Worm (Caenorhabditis elegans) whole organism, L4 larva: ENCODE results near the gene ZK682.7.

Experiments
- F49E8.2 ChIP-seq: sonication (generic microtip); optimal IDR thresholded peaks from 2 replicates; lab custom pipeline; 2016; ENCODE audit warnings: missing compliant biosample characterization, mild to moderate bottlenecking, missing genetic modification characterization, borderline replicate concordance
- T20F7.1 ChIP-seq: fragments of 200-800 bp; sonication (Bioruptor generic); optimal IDR thresholded peaks from 2 replicates; lab custom pipeline; 2018; ENCODE audit warnings: mild to moderate bottlenecking, missing genetic modification characterization, missing compliant biosample characterization
- T26A8.4 ChIP-seq: fragments of 200-800 bp; sonication (Bioruptor generic); IDR thresholded peaks from 2 replicates; pipeline ENCODE4 v1.3.6; 2022; ENCODE audit warnings: missing genetic modification characterization, missing compliant biosample characterization
- Y48G9A.11 ChIP-seq: fragments of 200-800 bp; sonication (Bioruptor generic); IDR thresholded peaks from 2 replicates; pipeline ENCODE4 v1.3.6; 2022; ENCODE audit warnings: missing genetic modification reagents, missing genetic modification characterization, missing compliant biosample characterization
- ZK546.5 ChIP-seq, 2 experiments: sonication (generic microtip); optimal IDR thresholded peaks; 2 replicates each; lab custom pipeline; 2017; ENCODE audit warnings: missing biosample characterization in 2 of 2, missing genetic modification characterization in 2 of 2
- aly-2 ChIP-seq: sonication (generic microtip); optimal IDR thresholded peaks from 2 replicates; lab custom pipeline; 2018; ENCODE audit warnings: missing biosample characterization, missing genetic modification characterization
- ama-1 ChIP-seq: fragments of 150-350 bp; optimal IDR thresholded peaks from 2 replicates; lab custom pipeline; 2014; ENCODE audit warnings: inconsistent platforms, mixed read lengths
- ceh-20 ChIP-seq: fragments of 200-800 bp; sonication (Bioruptor generic); IDR thresholded peaks from 2 replicates; pipeline ENCODE4 v1.3.6; 2022; ENCODE audit warnings: missing genetic modification reagents, missing genetic modification characterization, missing compliant biosample characterization
- ceh-82 ChIP-seq: sonication (generic microtip); optimal IDR thresholded peaks from 2 replicates; lab custom pipeline; 2017; ENCODE audit warnings: missing biosample characterization, missing genetic modification characterization
- ces-1 ChIP-seq: fragments of 150-350 bp; sonication (generic microtip); optimal IDR thresholded peaks from 4 replicates; lab custom pipeline; 2014; ENCODE audit warnings: missing biosample characterization, missing genetic modification reagents, missing genetic modification characterization
- cey-2 ChIP-seq: sonication (generic microtip); optimal IDR thresholded peaks from 3 replicates; lab custom pipeline; 2017; ENCODE audit warnings: missing genetic modification characterization, mild to moderate bottlenecking, missing compliant biosample characterization, antibody characterized with exemption, borderline replicate concordance; ENCODE audit not compliant: insufficient read depth
- ctbp-1 ChIP-seq: fragments of 200-800 bp; sonication (Bioruptor generic); IDR thresholded peaks from 2 replicates; pipeline ENCODE4 v1.3.6; 2022; ENCODE audit warnings: missing genetic modification reagents, missing genetic modification characterization, missing compliant biosample characterization
- daf-12 ChIP-seq: fragments of 150-350 bp; optimal IDR thresholded peaks from 2 replicates; lab custom pipeline; 2014; ENCODE audit warnings: missing biosample characterization, missing genetic modification reagents, missing genetic modification characterization
- daf-19 ChIP-seq: fragments of 200-800 bp; sonication (Bioruptor generic); conservative IDR thresholded peaks from 2 replicates; pipeline ENCODE4 v1.3.6; 2022; ENCODE audit warnings: missing genetic modification characterization, missing compliant biosample characterization
- dmd-6 ChIP-seq: fragments of 200-800 bp; sonication (Bioruptor generic); IDR thresholded peaks from 2 replicates; pipeline ENCODE4 v1.3.6; 2022; ENCODE audit warnings: missing genetic modification reagents, missing genetic modification characterization, missing compliant biosample characterization
- dve-1 ChIP-seq: sonication (generic microtip); optimal IDR thresholded peaks from 2 replicates; lab custom pipeline; 2017; ENCODE audit warnings: antibody characterized with exemption, mild to moderate bottlenecking, missing genetic modification characterization, missing compliant biosample characterization; ENCODE audit not compliant: insufficient read depth
- fkh-10 ChIP-seq: fragments of 150-350 bp; optimal IDR thresholded peaks from 2 replicates; lab custom pipeline; 2014; ENCODE audit warnings: missing biosample characterization, missing genetic modification reagents, missing genetic modification characterization
- gei-8 ChIP-seq: fragments of 200-800 bp; sonication (Bioruptor generic); optimal IDR thresholded peaks from 2 replicates; lab custom pipeline; 2018; ENCODE audit warnings: mild to moderate bottlenecking, missing genetic modification characterization, missing compliant biosample characterization
- hlh-11 ChIP-seq: fragments of 200-800 bp; sonication (Bioruptor generic); optimal IDR thresholded peaks from 2 replicates; lab custom pipeline; 2018; ENCODE audit warnings: mild to moderate bottlenecking, missing genetic modification characterization, missing compliant biosample characterization
- hlh-30 ChIP-seq: sonication (generic microtip); optimal IDR thresholded peaks from 2 replicates; lab custom pipeline; 2017; ENCODE audit warnings: antibody characterized with exemption, mild to moderate bottlenecking, missing genetic modification characterization, missing compliant biosample characterization; ENCODE audit not compliant: insufficient read depth
- madf-9 ChIP-seq: fragments of 200-800 bp; sonication (Bioruptor generic); conservative IDR thresholded peaks from 2 replicates; pipeline ENCODE4 v1.3.6; 2022; ENCODE audit warnings: missing genetic modification reagents, missing genetic modification characterization, missing compliant biosample characterization
- mep-1 ChIP-seq: fragments of 150-350 bp; sonication (generic microtip); optimal IDR thresholded peaks from 3 replicates; lab custom pipeline; 2014; ENCODE audit warnings: missing biosample characterization, missing genetic modification characterization
- mxl-2 ChIP-seq: fragments of 200-800 bp; sonication (Bioruptor generic); conservative IDR thresholded peaks from 2 replicates; pipeline ENCODE4 v1.3.6; 2022; ENCODE audit warnings: missing genetic modification reagents, missing genetic modification characterization, missing compliant biosample characterization
- nhr-102 ChIP-seq: sonication (generic microtip); optimal IDR thresholded peaks from 2 replicates; lab custom pipeline; 2016; ENCODE audit warnings: mild to moderate bottlenecking, missing genetic modification characterization, moderate library complexity, missing compliant biosample characterization
- nhr-237 ChIP-seq: sonication (generic microtip); optimal IDR thresholded peaks from 2 replicates; lab custom pipeline; 2017; ENCODE audit warnings: missing biosample characterization, missing genetic modification characterization
- nhr-25 ChIP-seq: sonication (generic microtip); optimal IDR thresholded peaks from 2 replicates; lab custom pipeline; 2017; ENCODE audit warnings: missing genetic modification characterization, mild to moderate bottlenecking, missing compliant biosample characterization, antibody characterized with exemption, moderate library complexity, borderline replicate concordance; ENCODE audit not compliant: insufficient read depth
- nhr-28 ChIP-seq: fragments of 150-350 bp; optimal IDR thresholded peaks from 2 replicates; lab custom pipeline; 2014; ENCODE audit warnings: missing biosample characterization, missing genetic modification characterization
- nhr-48 ChIP-seq: sonication (generic microtip); optimal IDR thresholded peaks from 2 replicates; lab custom pipeline; 2016; ENCODE audit warnings: mild to moderate bottlenecking, missing genetic modification characterization, missing compliant biosample characterization
- nhr-6 ChIP-seq: fragments of 150-350 bp; optimal IDR thresholded peaks from 2 replicates; lab custom pipeline; 2014; ENCODE audit warnings: missing biosample characterization, missing genetic modification characterization
- sdz-12 ChIP-seq: fragments of 200-800 bp; sonication (Bioruptor generic); optimal IDR thresholded peaks from 2 replicates; lab custom pipeline; 2018; ENCODE audit warnings: mild to moderate bottlenecking, missing genetic modification characterization, missing compliant biosample characterization
- spr-1 ChIP-seq: sonication (generic microtip); optimal IDR thresholded peaks from 2 replicates; lab custom pipeline; 2016; ENCODE audit warnings: mild to moderate bottlenecking, missing genetic modification characterization, missing compliant biosample characterization
- tra-1 ChIP-seq: fragments of 200-800 bp; sonication (Bioruptor generic); IDR thresholded peaks from 2 replicates; pipeline ENCODE4 v1.3.6; 2022; ENCODE audit warnings: missing genetic modification reagents, missing genetic modification characterization, missing compliant biosample characterization
- unc-62 ChIP-seq, 3 experiments: fragments of 150-350 bp in 1 of 3; sonication (generic microtip); optimal IDR thresholded peaks in 2 of 3; peaks in 1 of 3; 1 replicate in 1 of 3; 2 replicates in 2 of 3; lab custom pipeline; 2014 to 2017; ENCODE audit warnings: missing biosample characterization in 3 of 3, missing genetic modification characterization in 3 of 3, missing genetic modification reagents in 3 of 3, missing genotype in 1 of 3
- vab-7 ChIP-seq: fragments of 200-800 bp; sonication (Bioruptor generic); IDR thresholded peaks from 2 replicates; pipeline ENCODE4 v1.3.6; 2022; ENCODE audit warnings: missing genetic modification reagents, missing genetic modification characterization, missing compliant biosample characterization
- zfp-3 ChIP-seq: fragments of 200-800 bp; sonication (Bioruptor generic); conservative IDR thresholded peaks from 2 replicates; pipeline ENCODE4 v1.3.6; 2022; ENCODE audit warnings: missing genetic modification reagents, missing genetic modification characterization, missing compliant biosample characterization
- zip-2 ChIP-seq: fragments of 150-350 bp; optimal IDR thresholded peaks from 2 replicates; lab custom pipeline; 2014; ENCODE audit warnings: missing biosample characterization, missing genetic modification characterization

ZK682.7 gene

DNA sequence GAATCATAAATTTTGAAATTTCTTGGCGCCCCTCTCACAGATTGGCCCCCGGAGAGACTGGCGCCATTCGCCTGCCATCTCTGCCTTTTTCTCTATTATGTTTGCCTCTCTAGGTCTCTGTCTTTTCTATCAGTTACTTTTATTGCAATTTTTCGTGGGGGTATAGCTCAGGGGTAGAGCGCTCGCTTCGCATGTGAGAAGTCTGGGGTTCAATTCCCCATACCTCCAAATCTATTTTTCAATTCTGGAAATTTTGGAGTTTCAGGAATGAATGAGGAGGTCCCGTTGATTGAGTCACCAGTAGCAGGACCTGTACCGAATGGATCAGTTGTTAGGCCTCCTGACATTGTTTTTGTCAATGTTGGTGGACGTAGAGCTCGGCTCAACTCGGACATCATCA, 26.1 kb upstream of the ZK682.7 start, which contains the start of gene kvs-3 (continued):
- peak; percentile 74 for TF ChIP-seq spr-1 (tag; lab: Kevin White, UChicago)
- TF ChIP-seq madf-9 (GFP tag; lab: Robert Waterston, UW): peak; percentile 80
- peak; percentile 20 for TF ChIP-seq F49E8.2 (tag; lab: Kevin White, UChicago)
- TF ChIP-seq dmd-6 (GFP tag; lab: Robert Waterston, UW): peak; percentile 75
- peak; percentile 69 for TF ChIP-seq T20F7.1 (GFP tag; lab: Kevin White, UChicago)
- peak; percentile 55 for TF ChIP-seq nhr-48 (tag; lab: Kevin White, UChicago)
- no peak; the same call in 1 of the 2 replicates for TF ChIP-seq T26A8.4 (GFP tag; lab: Robert Waterston, UW)
- no peak for TF ChIP-seq ces-1 (GFP tag; lab: Kevin White, UChicago)
- peak; percentile 37 for TF ChIP-seq zip-2
- TF ChIP-seq vab-7: peak; percentile 95
- TF ChIP-seq aly-2 (tag; lab: Kevin White, UChicago): no peak
- TF ChIP-seq Y48G9A.11: peak; percentile 86
- TF ChIP-seq ceh-20: peak; percentile 80
- no peak for TF ChIP-seq ama-1
- peak; percentile 62 for TF ChIP-seq hlh-30 (tag; lab: Kevin White, UChicago)
- TF ChIP-seq daf-12: no peak
- no peak for TF ChIP-seq cey-2 (tag; lab: Kevin White, UChicago)
- TF ChIP-seq nhr-102 (tag; lab: Kevin White, UChicago): no peak
- TF ChIP-seq nhr-237 (tag; lab: Kevin White, UChicago): no peak
- peak; percentile 89 for TF ChIP-seq gei-8 (GFP tag; lab: Kevin White, UChicago)
- peak; percentile 44 for TF ChIP-seq sdz-12
- no peak for TF ChIP-seq ZK546.5 (tag; optimal IDR thresholded peaks at IDR 0.05; lab: Kevin White, UChicago)
- no peak for TF ChIP-seq hlh-11
- no peak for TF ChIP-seq fkh-10 (GFP tag; lab: Kevin White, UChicago)
- peak; percentile 87 for TF ChIP-seq mxl-2 (GFP tag; lab: Robert Waterston, UW)
- no peak for TF ChIP-seq nhr-6
- peak; percentile 76 for TF ChIP-seq zfp-3
- no peak for TF ChIP-seq nhr-25 (tag; lab: Kevin White, UChicago)
- no peak for TF ChIP-seq dve-1
- TF ChIP-seq tra-1: peak; percentile 97
- no peak for TF ChIP-seq mep-1 (tag; lab: Kevin White, UChicago)
- peak; percentile 39 for TF ChIP-seq nhr-28 (tag; lab: Kevin White, UChicago)

DNA sequence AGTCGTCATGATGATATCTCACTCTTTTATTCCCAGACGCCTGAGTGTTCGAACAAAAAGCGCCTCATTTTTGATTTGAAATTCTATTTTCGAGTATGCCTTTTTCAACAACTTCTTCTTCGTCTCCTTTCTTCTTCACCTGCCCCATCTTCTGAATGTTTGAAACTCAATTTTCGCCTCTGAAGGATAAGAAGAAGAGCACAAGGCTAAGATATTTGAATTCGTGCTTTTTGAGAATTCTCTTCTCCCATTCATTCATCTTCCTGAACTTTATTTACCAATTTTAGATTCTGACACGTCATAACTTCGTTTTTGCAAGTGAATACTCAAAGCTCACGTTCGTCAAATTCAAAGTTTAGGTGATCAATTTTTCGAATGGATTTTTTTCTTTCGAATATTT, 25.0 kb upstream of the ZK682.7 start:
- TF ChIP-seq unc-62 (GFP tag; optimal IDR thresholded peaks at IDR 0.05 in 1 of 2; lab: Kevin White, UChicago): no peak
- no peak for TF ChIP-seq unc-62 (tag; optimal IDR thresholded peaks at IDR 0.05; lab: Kevin White, UChicago)
- 0 out of 2 replicates have a peak, but pooled peaks have one; percentile 41 for TF ChIP-seq ctbp-1 (GFP tag; lab: Robert Waterston, UW)
- peak; percentile 65 for TF ChIP-seq fkh-10 (GFP tag; lab: Kevin White, UChicago)

DNA sequence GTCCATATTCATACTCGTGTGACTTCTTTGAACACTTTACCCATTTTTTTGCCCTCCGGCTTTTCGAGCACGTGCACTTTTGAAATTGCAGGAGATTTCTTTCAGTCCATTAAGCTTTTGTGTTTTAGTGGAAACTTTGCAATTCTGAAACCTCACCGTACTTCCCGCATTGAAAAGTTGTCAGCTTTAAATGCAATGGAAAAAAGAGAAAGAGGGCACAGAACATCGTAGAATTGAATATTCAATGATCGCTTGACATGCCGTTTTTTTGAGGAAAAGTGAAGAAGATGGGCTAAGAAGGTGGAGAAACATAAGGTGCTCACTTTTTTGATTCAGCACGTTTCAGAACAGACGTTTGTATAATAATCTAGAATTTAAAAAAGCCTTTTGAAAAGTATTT, 22.4 kb upstream of the ZK682.7 start:
- TF ChIP-seq hlh-30 (tag; lab: Kevin White, UChicago): no peak
- TF ChIP-seq ceh-82 (tag; lab: Kevin White, UChicago): no peak
- no peak for TF ChIP-seq aly-2 (tag; lab: Kevin White, UChicago)
- TF ChIP-seq unc-62 (GFP tag; optimal IDR thresholded peaks at IDR 0.05 in 1 of 2; lab: Kevin White, UChicago): peak in 1 of 2 experiments; percentile 96
- no peak for TF ChIP-seq unc-62 (tag; optimal IDR thresholded peaks at IDR 0.05; lab: Kevin White, UChicago)
- no peak for TF ChIP-seq daf-19 (GFP tag; lab: Robert Waterston, UW)
